Fruit fly (Drosophila melanogaster) whole organism, embryonic: ENCODE results near the gene tbrd-1.
A peak's percentile ranks its signal among the peaks of the same experiment; 100 is the strongest.

ENCODE experiments used
- B-H2 ChIP-seq: fragments of 200-800 bp; sonication (Bioruptor generic); optimal IDR thresholded peaks from 2 replicates; lab custom pipeline; 2018; ENCODE audit warnings: missing biosample characterization, mild to moderate bottlenecking, missing genetic modification characterization
- CG10274 ChIP-seq: fragments of 200-800 bp; sonication (Bioruptor generic); optimal IDR thresholded peaks from 3 replicates; lab custom pipeline; 2017; ENCODE audit warnings: missing biosample characterization, mild to moderate bottlenecking, missing genetic modification characterization
- CG11093 ChIP-seq: fragments of 200-800 bp; sonication (Bioruptor generic); IDR thresholded peaks from 3 replicates; pipeline ENCODE4 v1.3.6; 2022; ENCODE audit warnings: missing biosample characterization, missing genetic modification characterization
- CG11247 ChIP-seq: fragments of 200-800 bp; sonication (Bioruptor generic); IDR thresholded peaks from 2 replicates; pipeline ENCODE4 v1.3.6; 2022; ENCODE audit warnings: missing biosample characterization, missing genetic modification characterization
- CG15269 ChIP-seq: fragments of 200-800 bp; sonication (Bioruptor generic); optimal IDR thresholded peaks from 2 replicates; lab custom pipeline; 2018; ENCODE audit warnings: missing biosample characterization, mild to moderate bottlenecking, missing genetic modification characterization, moderate library complexity
- CG1529 ChIP-seq: fragments of 200-800 bp; sonication (Bioruptor generic); optimal IDR thresholded peaks from 3 replicates; lab custom pipeline; 2018; ENCODE audit warnings: missing biosample characterization, missing genetic modification characterization
- CG15601 ChIP-seq: fragments of 200-800 bp; sonication (Bioruptor generic); optimal IDR thresholded peaks from 3 replicates; lab custom pipeline; 2019; ENCODE audit warnings: missing biosample characterization, mild to moderate bottlenecking, missing genetic modification characterization, moderate library complexity
- CG1602 ChIP-seq: fragments of 200-800 bp; sonication (Bioruptor generic); optimal IDR thresholded peaks from 3 replicates; lab custom pipeline; 2016; ENCODE audit warnings: missing biosample characterization, missing genetic modification characterization
- CG17361 ChIP-seq: fragments of 200-800 bp; sonication (Bioruptor generic); IDR thresholded peaks from 3 replicates; pipeline ENCODE4 v1.3.6; 2022; ENCODE audit warnings: missing biosample characterization, missing genetic modification characterization
- CG18262 ChIP-seq: fragments of 200-800 bp; optimal IDR thresholded peaks from 3 replicates; lab custom pipeline; 2019; ENCODE audit warnings: missing biosample characterization, mild to moderate bottlenecking, missing genetic modification characterization, moderate library complexity
- CG18619 ChIP-seq: fragments of 200-800 bp; sonication (Bioruptor generic); optimal IDR thresholded peaks from 3 replicates; lab custom pipeline; 2017; ENCODE audit warnings: missing biosample characterization, mild to moderate bottlenecking, missing genetic modification characterization
- CG2129 ChIP-seq: fragments of 200-800 bp; sonication (Bioruptor generic); IDR thresholded peaks from 2 replicates; pipeline ENCODE4 v1.3.6; 2022; ENCODE audit warnings: missing biosample characterization, missing genetic modification characterization; ENCODE audit not compliant: partially characterized antibody
- CG2199 ChIP-seq: fragments of 200-800 bp; sonication (Bioruptor generic); IDR thresholded peaks from 3 replicates; pipeline ENCODE4 v1.3.6; 2022; ENCODE audit warnings: missing biosample characterization, missing genetic modification characterization
- CG2712 ChIP-seq: fragments of 200-800 bp; optimal IDR thresholded peaks from 3 replicates; lab custom pipeline; 2019; ENCODE audit warnings: missing biosample characterization, mild to moderate bottlenecking, missing genetic modification characterization, moderate library complexity
- CG33557 ChIP-seq: fragments of 200-800 bp; sonication (Bioruptor generic); optimal IDR thresholded peaks from 2 replicates; lab custom pipeline; 2019; ENCODE audit warnings: missing biosample characterization, mild to moderate bottlenecking, missing genetic modification characterization, moderate library complexity
- CG4730 ChIP-seq: fragments of 200-800 bp; sonication (Bioruptor generic); IDR thresholded peaks from 2 replicates; pipeline ENCODE4 v1.3.6; 2022; ENCODE audit warnings: missing biosample characterization, missing genetic modification characterization
- CG5953 ChIP-seq: fragments of 200-800 bp; sonication (Bioruptor generic); IDR thresholded peaks from 2 replicates; pipeline ENCODE4 v1.3.6; 2022; ENCODE audit warnings: missing biosample characterization, missing genetic modification characterization
- CG6791 ChIP-seq: fragments of 200-800 bp; sonication (Bioruptor generic); IDR thresholded peaks from 3 replicates; pipeline ENCODE4 v1.3.6; 2022; ENCODE audit warnings: missing biosample characterization, missing genetic modification characterization; ENCODE audit not compliant: partially characterized antibody
- CG6854 ChIP-seq: fragments of 200-800 bp; sonication (Bioruptor generic); optimal IDR thresholded peaks from 3 replicates; lab custom pipeline; 2017; ENCODE audit warnings: missing biosample characterization, mild to moderate bottlenecking, missing genetic modification characterization
- CG7372 ChIP-seq: fragments of 200-800 bp; sonication (Bioruptor generic); IDR thresholded peaks from 2 replicates; pipeline ENCODE4 v1.3.6; 2022; ENCODE audit warnings: missing biosample characterization, missing genetic modification characterization
- CG8281 ChIP-seq: fragments of 200-800 bp; sonication (Bioruptor generic); optimal IDR thresholded peaks from 2 replicates; lab custom pipeline; 2018; ENCODE audit warnings: missing biosample characterization, mild to moderate bottlenecking, missing genetic modification characterization, moderate library complexity
- CG8478 ChIP-seq: fragments of >200 bp; optimal IDR thresholded peaks from 2 replicates; lab custom pipeline; 2018
- CG9215 ChIP-seq: fragments of 200-800 bp; sonication (Bioruptor generic); IDR thresholded peaks from 2 replicates; pipeline ENCODE4 v1.3.6; 2022; ENCODE audit warnings: missing biosample characterization, missing genetic modification characterization
- CG9437 ChIP-seq: fragments of 200-800 bp; sonication (Bioruptor generic); optimal IDR thresholded peaks from 2 replicates; lab custom pipeline; 2018; ENCODE audit warnings: missing biosample characterization, mild to moderate bottlenecking, missing genetic modification characterization
- CTCF ChIP-seq: fragments of 200-800 bp; sonication (Bioruptor generic); optimal IDR thresholded peaks from 2 replicates; lab custom pipeline; 2017; ENCODE audit warnings: missing biosample characterization, mild to moderate bottlenecking, missing genetic modification characterization, moderate library complexity
- Elba2 ChIP-seq: fragments of 200-800 bp; sonication (Bioruptor generic); optimal IDR thresholded peaks from 3 replicates; lab custom pipeline; 2016; ENCODE audit warnings: missing biosample characterization, missing genetic modification characterization
- MTF-1 ChIP-seq: fragments of 200-800 bp; sonication (Bioruptor generic); optimal IDR thresholded peaks from 2 replicates; lab custom pipeline; 2018; ENCODE audit warnings: missing biosample characterization, mild to moderate bottlenecking, missing genetic modification characterization, borderline replicate concordance
- Mes4 ChIP-seq: fragments of 200-800 bp; sonication (Bioruptor generic); optimal IDR thresholded peaks from 2 replicates; lab custom pipeline; 2016; ENCODE audit warnings: missing biosample characterization, missing genetic modification characterization
- NC2β ChIP-seq: fragments of 200-800 bp; sonication (Bioruptor generic); optimal IDR thresholded peaks from 2 replicates; lab custom pipeline; 2016; ENCODE audit warnings: missing biosample characterization, missing genetic modification characterization
- Sox102F ChIP-seq: fragments of 200-800 bp; sonication (Bioruptor generic); optimal IDR thresholded peaks from 2 replicates; lab custom pipeline; 2018; ENCODE audit warnings: missing biosample characterization, mild to moderate bottlenecking, missing genetic modification characterization, moderate library complexity
- Trl ChIP-seq, 3 experiments: fragments of >200 bp in 2 of 3; fragments of 200-800 bp in 1 of 3; sonication (Bioruptor generic) in 1 of 3; optimal IDR thresholded peaks; 2 replicates in 1 of 3; 3 replicates in 2 of 3; lab custom pipeline; 2016 to 2017; ENCODE audit warnings: missing biosample characterization in 1 of 3, missing genetic modification characterization in 1 of 3
- chn ChIP-seq: fragments of 200-800 bp; sonication (Bioruptor generic); optimal IDR thresholded peaks from 2 replicates; lab custom pipeline; 2016; ENCODE audit warnings: missing biosample characterization, missing genetic modification characterization
- dati ChIP-seq: fragments of 200-800 bp; sonication (Bioruptor generic); IDR thresholded peaks from 2 replicates; pipeline ENCODE4 v1.3.6; 2022; ENCODE audit warnings: missing biosample characterization, missing genetic modification characterization
- en ChIP-seq: fragments of 200-800 bp; sonication (Bioruptor generic); optimal IDR thresholded peaks from 2 replicates; lab custom pipeline; 2016; ENCODE audit warnings: missing biosample characterization, missing genetic modification characterization
- gfzf ChIP-seq: fragments of 200-800 bp; sonication (Bioruptor generic); optimal IDR thresholded peaks from 2 replicates; lab custom pipeline; 2016; ENCODE audit warnings: missing biosample characterization, mild to moderate bottlenecking, missing genetic modification characterization, moderate library complexity
- grn ChIP-seq: fragments of 200-800 bp; sonication (Bioruptor generic); optimal IDR thresholded peaks from 3 replicates; lab custom pipeline; 2017; ENCODE audit warnings: missing biosample characterization, missing genetic modification characterization
- gro ChIP-seq: fragments of 200-800 bp; sonication (Bioruptor generic); optimal IDR thresholded peaks from 2 replicates; lab custom pipeline; 2016; ENCODE audit warnings: missing biosample characterization, missing genetic modification characterization
- inv ChIP-seq: fragments of 200-800 bp; sonication (Bioruptor generic); IDR thresholded peaks from 2 replicates; pipeline ENCODE4 v1.3.6; 2022; ENCODE audit warnings: missing biosample characterization, missing genetic modification characterization; ENCODE audit not compliant: partially characterized antibody
- lilli ChIP-seq: fragments of 200-800 bp; sonication (Bioruptor generic); optimal IDR thresholded peaks from 3 replicates; lab custom pipeline; 2016; ENCODE audit warnings: missing biosample characterization, missing genetic modification characterization
- mam ChIP-seq: fragments of 200-800 bp; sonication (Bioruptor generic); optimal IDR thresholded peaks from 3 replicates; lab custom pipeline; 2016; ENCODE audit warnings: missing biosample characterization, missing genetic modification characterization
- nau ChIP-seq: fragments of 200-800 bp; sonication (Bioruptor generic); optimal IDR thresholded peaks from 3 replicates; lab custom pipeline; 2017; ENCODE audit warnings: missing biosample characterization, mild to moderate bottlenecking, missing genetic modification characterization, missing genetic modification reagents
- nmo ChIP-seq: fragments of 200-800 bp; sonication (Bioruptor generic); optimal IDR thresholded peaks from 2 replicates; lab custom pipeline; 2018; ENCODE audit warnings: missing biosample characterization, mild to moderate bottlenecking, missing genetic modification characterization, moderate library complexity
- odd ChIP-seq: fragments of 200-800 bp; sonication (Bioruptor generic); optimal IDR thresholded peaks from 2 replicates; lab custom pipeline; 2017; ENCODE audit warnings: missing biosample characterization, mild to moderate bottlenecking, missing genetic modification characterization
- pan ChIP-seq, 4 experiments: fragments of >200 bp in 3 of 4; fragments of 200-800 bp in 1 of 4; sonication (Bioruptor generic) in 1 of 4; optimal IDR thresholded peaks in 3 of 4; IDR thresholded peaks in 1 of 4; 2 replicates each; pipeline versions ENCODE4 v1.3.6 to Lab custom; 2017 to 2022; ENCODE audit warnings: missing biosample characterization in 2 of 4, missing genetic modification characterization in 2 of 4, mixed read lengths in 1 of 4
- pho ChIP-seq: fragments of 200-800 bp; sonication (Bioruptor generic); optimal IDR thresholded peaks from 2 replicates; lab custom pipeline; 2016; ENCODE audit warnings: missing biosample characterization, missing genetic modification characterization
- pzg ChIP-seq: fragments of 200-800 bp; sonication (Bioruptor generic); optimal IDR thresholded peaks from 3 replicates; lab custom pipeline; 2018; ENCODE audit warnings: missing biosample characterization, mild to moderate bottlenecking, missing genetic modification characterization, moderate library complexity
- tap ChIP-seq: fragments of 200-800 bp; optimal IDR thresholded peaks from 3 replicates; lab custom pipeline; 2019; ENCODE audit warnings: missing biosample characterization, mild to moderate bottlenecking, missing genetic modification characterization, moderate library complexity
- tna ChIP-seq: fragments of 200-800 bp; sonication (Bioruptor generic); IDR thresholded peaks from 2 replicates; pipeline ENCODE4 v1.3.6; 2022; ENCODE audit warnings: missing biosample characterization, missing genetic modification characterization; ENCODE audit not compliant: partially characterized antibody

The tbrd-1 gene

dm6 chr3R:23939921-23940839, 46.8 kb upstream of the tbrd-1 start (continued):
- TF ChIP-seq Trl (optimal IDR thresholded peaks at IDR 0.05; lab: Kevin White, UChicago) (no peak), Trl (GFP tag; optimal IDR thresholded peaks at IDR 0.05; lab: Kevin White, UChicago) (peak; percentile 69), odd (peak; percentile 85), pan (optimal IDR thresholded peaks at IDR 0.05; lab: Kevin White, UChicago) (no peak), pan (GFP tag; optimal IDR thresholded peaks at IDR 0.05 in 1 of 2, IDR thresholded peaks at IDR 0.05 in 1 of 2) (peak in 1 of 2 experiments; percentile 82), CG33557 (GFP tag; lab: Kevin White, UChicago) (peak; percentile 94), tap (tag; lab: Kevin White, UChicago) (peak; percentile 82), MTF-1 (peak; percentile 93), Elba2 (GFP tag; lab: Kevin White, UChicago) (no peak), B-H2 (GFP tag; lab: Kevin White, UChicago) (peak; percentile 31), CG15601 (tag; lab: Kevin White, UChicago) (peak; percentile 96), CG1602 (GFP tag; lab: Kevin White, UChicago) (peak; percentile 84), pzg (GFP tag; lab: Kevin White, UChicago) (no peak), CTCF (GFP tag; lab: Kevin White, UChicago) (peak; percentile 30), nmo (peak; percentile 50), Mes4 (GFP tag; lab: Kevin White, UChicago) (peak; percentile 66), CG2199 (no peak), lilli (GFP tag; lab: Kevin White, UChicago) (peak; percentile 52), CG18619 (peak; percentile 88), CG1529 (peak; percentile 91), CG5953 (GFP tag; lab: Robert Waterston, UW) (peak; percentile 65; the same call in 1 of the 2 replicates), nau (GFP tag; lab: Kevin White, UChicago) (peak; percentile 90), en (GFP tag; lab: Kevin White, UChicago) (peak; percentile 42), CG10274 (GFP tag; lab: Kevin White, UChicago) (peak; percentile 63), inv (GFP tag; lab: Robert Waterston, UW) (no peak), CG2712 (tag; lab: Kevin White, UChicago) (peak; percentile 73), CG2129 (no peak), grn (peak; percentile 92), CG9437 (peak; percentile 29), CG8281 (tag; lab: Kevin White, UChicago) (peak; percentile 76), NC2β (peak; percentile 81), tna (GFP tag; lab: Robert Waterston, UW) (no peak), chn (GFP tag; lab: Kevin White, UChicago) (peak; percentile 47), mam (GFP tag; lab: Kevin White, UChicago) (peak; percentile 29), CG6854 (GFP tag; lab: Kevin White, UChicago) (peak; percentile 76), pho (peak; percentile 9), CG6791 (GFP tag; lab: Robert Waterston, UW) (no peak), CG18262 (tag; lab: Kevin White, UChicago) (peak; percentile 76), CG15269 (tag; lab: Kevin White, UChicago) (peak; percentile 64), CG17361 (GFP tag; lab: Robert Waterston, UW) (peak; percentile 61; the same call in 1 of the 3 replicates), Sox102F (GFP tag; lab: Kevin White, UChicago) (peak; percentile 76), CG11093 (peak; percentile 60; the same call in 1 of the 3 replicates), gfzf (GFP tag; lab: Kevin White, UChicago) (no peak), CG7372 (GFP tag; lab: Robert Waterston, UW) (peak; percentile 38; the same call in 1 of the 2 replicates), CG8478 (lab: Kevin White, UChicago) (no peak), gro (GFP tag; lab: Kevin White, UChicago) (no peak), CG9215 (GFP tag; lab: Robert Waterston, UW) (no peak), CG11247 (GFP tag; lab: Robert Waterston, UW) (peak; percentile 78), dati (GFP tag; lab: Robert Waterston, UW) (no peak), CG4730 (GFP tag; lab: Robert Waterston, UW) (peak; percentile 39; the same call in 1 of the 2 replicates)
